Fruit fly (Drosophila melanogaster): ENCODE data around the gene Cpr35B.

The Cpr35B gene

dm6 chr2L:14458187-14458899, 33.4 kb upstream of the Cpr35B start (continued):
- TF ChIP-seq sug (tag; optimal IDR thresholded peaks at IDR 0.05) (peak; percentile 44), ems (GFP tag; optimal IDR thresholded peaks at IDR 0.05) (no peak), aop (GFP tag; IDR thresholded peaks at IDR 0.05) (0 out of 2 replicates have a peak, but pooled peaks have one; percentile 50), CG15601 (tag; optimal IDR thresholded peaks at IDR 0.05) (no peak), en (GFP tag; optimal IDR thresholded peaks at IDR 0.05) (peak; percentile 39), Ets97D (GFP tag; optimal IDR thresholded peaks at IDR 0.05) (no peak), pho (GFP tag; optimal IDR thresholded peaks at IDR 0.05) (no peak), Hr39 (optimal IDR thresholded peaks at IDR 0.05) (no peak), CG6254 (GFP tag; optimal IDR thresholded peaks at IDR 0.05) (no peak), yki (optimal IDR thresholded peaks at IDR 0.05) (no peak), wdn (GFP tag; IDR thresholded peaks at IDR 0.05) (no peak), ftz-f1 (GFP tag; optimal IDR thresholded peaks at IDR 0.05) (no peak), CG10462 (GFP tag; optimal IDR thresholded peaks at IDR 0.05) (no peak), TFAM (GFP tag; optimal IDR thresholded peaks at IDR 0.05) (no peak), z (GFP tag; IDR thresholded peaks at IDR 0.05) (no peak)

dm6 chr2L:14457414-14457813, 32.4 kb upstream of the Cpr35B start:
- TF ChIP-seq Chrac-16 (GFP tag; optimal IDR thresholded peaks at IDR 0.05) (no peak), CG7839 (tag; optimal IDR thresholded peaks at IDR 0.05) (peak; percentile 46), gcm (GFP tag; optimal IDR thresholded peaks at IDR 0.05) (no peak), CG1024 (GFP tag; IDR thresholded peaks at IDR 0.05) (no peak), vvl (GFP tag; IDR thresholded peaks at IDR 0.05) (peak; percentile 44; the same call in 1 of the 2 replicates), CG30403 (GFP tag; optimal IDR thresholded peaks at IDR 0.05) (peak; percentile 25), tap (tag; optimal IDR thresholded peaks at IDR 0.05) (peak; percentile 56), Blimp-1 (GFP tag; optimal IDR thresholded peaks at IDR 0.05) (peak; percentile 38), CG11504 (tag; optimal IDR thresholded peaks at IDR 0.05) (peak; percentile 68), nmo (GFP tag; optimal IDR thresholded peaks at IDR 0.05) (peak; percentile 43), CG17328 (GFP tag; IDR thresholded peaks at IDR 0.05) (peak; percentile 51; the same call in 1 of the 2 replicates), Dip2 (GFP tag; IDR thresholded peaks at IDR 0.05) (no peak), zfh1 (GFP tag; IDR thresholded peaks at IDR 0.05) (peak; percentile 22; the same call in 1 of the 3 replicates), grau (tag; optimal IDR thresholded peaks at IDR 0.05) (peak; percentile 33), Atf6 (GFP tag; IDR thresholded peaks at IDR 0.05) (peak; percentile 28; the same call in 1 of the 2 replicates), Asciz (GFP tag; optimal IDR thresholded peaks at IDR 0.05) (peak; percentile 23), CG13424 (tag; optimal IDR thresholded peaks at IDR 0.05) (peak; percentile 51), Ssrp (tag; optimal IDR thresholded peaks at IDR 0.05) (peak; percentile 38), Ets65A (GFP tag) (peak; percentile 61), CG43689 (GFP tag; IDR thresholded peaks at IDR 0.05) (0 out of 2 replicates have a peak, but pooled peaks have one; percentile 11), CG6689 (GFP tag; IDR thresholded peaks at IDR 0.05) (peak; percentile 36; the same call in 1 of the 2 replicates), ci (GFP tag; IDR thresholded peaks at IDR 0.05) (peak; percentile 41; the same call in 1 of the 3 replicates), CG12391 (tag; optimal IDR thresholded peaks at IDR 0.05) (peak; percentile 47), CoRest (tag; optimal IDR thresholded peaks at IDR 0.05) (peak; percentile 63), eve (GFP tag; optimal IDR thresholded peaks at IDR 0.05) (peak in 1 of 2 experiments; percentile 19), CG17802 (tag; optimal IDR thresholded peaks at IDR 0.05) (no peak), CG15269 (tag; optimal IDR thresholded peaks at IDR 0.05) (peak; percentile 56), CG2889 (GFP tag; IDR thresholded peaks at IDR 0.05) (peak; percentile 27; the same call in 1 of the 3 replicates), nom (GFP tag; optimal IDR thresholded peaks at IDR 0.05) (no peak), ems (GFP tag; optimal IDR thresholded peaks at IDR 0.05) (no peak), CG9876 (GFP tag; optimal IDR thresholded peaks at IDR 0.05) (no peak), dmrt99B (tag; optimal IDR thresholded peaks at IDR 0.05) (peak; percentile 55), CG8359 (GFP tag; optimal IDR thresholded peaks at IDR 0.05; ENCODE audit: borderline replicate concordance) (peak; percentile 3), fd96Cb (tag; optimal IDR thresholded peaks at IDR 0.05) (peak; percentile 20), Ada2b (GFP tag; IDR thresholded peaks at IDR 0.05) (peak; percentile 57), trem (tag; optimal IDR thresholded peaks at IDR 0.05) (peak; percentile 21)

Measured in whole organism, embryonic.